Fruit fly (Drosophila melanogaster) Kc167 (cell line): ENCODE results near the gene trus.

Source experiments
- Myc ChIP-seq: fragments of >200 bp; optimal IDR thresholded peaks from 2 replicates; lab custom pipeline; 2017; ENCODE audit warnings: missing external identifiers
- Sin3A ChIP-seq: fragments of >200 bp; optimal IDR thresholded peaks from 2 replicates; lab custom pipeline; 2018; ENCODE audit warnings: missing external identifiers
- h ChIP-seq: fragments of >200 bp; optimal IDR thresholded peaks from 3 replicates; lab custom pipeline; 2018; ENCODE audit warnings: missing external identifiers
- insv ChIP-seq: fragments of >200 bp; optimal IDR thresholded peaks from 3 replicates; lab custom pipeline; 2018; ENCODE audit warnings: missing external identifiers
- psq ChIP-seq: fragments of >200 bp; optimal IDR thresholded peaks from 2 replicates; lab custom pipeline; 2017; ENCODE audit warnings: missing external identifiers
- ttk ChIP-seq: sonication (Bioruptor generic); optimal IDR thresholded peaks from 2 replicates; lab custom pipeline; 2017; ENCODE audit warnings: missing external identifiers

The trus gene

dm6 chr3R:12435948-12436347 is 20.4 kb upstream of the trus start, which contains the start of gene Desat2:
Gene Desat2 (plus strand): TSS chr3R:12436248.
- TF ChIP-seq psq (no peak), h (lab: Kevin White, UChicago) (no peak), ttk (no peak), Myc (lab: Kevin White, UChicago) (no peak), Sin3A (lab: Kevin White, UChicago) (no peak), insv (lab: Kevin White, UChicago) (no peak)

DNA sequence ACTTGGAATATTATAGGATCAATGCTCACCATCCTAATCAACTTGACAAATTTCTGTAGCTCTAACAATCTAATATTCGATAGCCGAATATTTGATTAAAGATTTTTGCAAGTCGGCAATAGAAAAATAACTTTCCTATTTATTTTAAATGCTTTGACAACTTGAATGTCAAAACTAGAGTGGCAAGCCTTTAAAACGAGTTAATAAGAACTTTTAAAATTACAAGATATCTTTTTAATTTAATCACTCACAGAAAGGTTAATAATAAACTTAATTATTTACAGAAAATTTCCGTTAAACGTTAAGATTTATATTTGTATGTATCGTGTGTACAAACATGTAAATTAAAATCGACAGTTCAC is 17.4 kb upstream of the trus start, which contains the start of the genes CG17207 and CG46427:
TSS of gene CG17207 (minus strand) at position 101 of the 362 bp plus-strand sequence.
TSS of gene CG46427 (minus strand) at position 101 of the 362 bp plus-strand sequence.
- TF ChIP-seq h (lab: Kevin White, UChicago) (no peak), insv (lab: Kevin White, UChicago) (no peak), Sin3A (lab: Kevin White, UChicago) (no peak), Myc (lab: Kevin White, UChicago) (no peak), psq (no peak), ttk (no peak)

DNA sequence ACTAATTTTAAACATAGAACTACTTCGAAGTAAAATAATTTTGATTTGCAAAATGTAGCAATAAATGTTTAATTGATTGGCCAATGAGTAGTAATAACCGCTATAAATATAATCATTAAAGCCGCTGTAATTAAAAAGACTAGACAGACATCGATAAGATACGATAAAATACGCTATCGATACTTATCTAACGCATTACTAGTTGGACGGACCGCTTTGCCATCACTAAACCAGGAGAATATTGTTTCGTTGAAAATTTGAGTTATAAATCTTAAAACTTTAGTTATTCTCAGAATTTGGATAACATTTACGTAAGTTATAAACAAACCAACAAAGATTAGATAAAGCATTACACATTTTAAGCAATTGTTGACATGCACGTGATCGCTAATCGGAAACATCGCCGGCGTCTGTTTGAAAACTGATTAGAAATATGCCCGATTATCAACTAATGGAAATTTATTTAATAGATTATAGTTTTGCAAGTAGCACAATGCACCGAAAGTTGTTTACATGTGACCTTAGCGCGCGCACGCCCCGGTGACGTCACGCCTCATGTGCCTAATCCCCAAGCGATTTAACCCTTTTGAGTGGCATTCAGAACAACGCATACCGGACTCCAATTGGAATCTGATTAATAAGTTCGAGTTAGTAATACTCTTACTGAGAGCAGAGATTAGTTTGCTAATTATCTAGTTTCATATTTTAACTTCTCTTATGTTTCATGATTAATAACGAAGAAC is 16.8 kb upstream of the trus start, which contains the start of gene Desat1:
TSS of gene Desat1 (plus strand) at position 200 of the 743 bp plus-strand sequence.
- TF ChIP-seq h (lab: Kevin White, UChicago) (no peak), psq (no peak), Myc (lab: Kevin White, UChicago) (no peak), insv (lab: Kevin White, UChicago) (no peak), Sin3A (lab: Kevin White, UChicago) (no peak)

DNA sequence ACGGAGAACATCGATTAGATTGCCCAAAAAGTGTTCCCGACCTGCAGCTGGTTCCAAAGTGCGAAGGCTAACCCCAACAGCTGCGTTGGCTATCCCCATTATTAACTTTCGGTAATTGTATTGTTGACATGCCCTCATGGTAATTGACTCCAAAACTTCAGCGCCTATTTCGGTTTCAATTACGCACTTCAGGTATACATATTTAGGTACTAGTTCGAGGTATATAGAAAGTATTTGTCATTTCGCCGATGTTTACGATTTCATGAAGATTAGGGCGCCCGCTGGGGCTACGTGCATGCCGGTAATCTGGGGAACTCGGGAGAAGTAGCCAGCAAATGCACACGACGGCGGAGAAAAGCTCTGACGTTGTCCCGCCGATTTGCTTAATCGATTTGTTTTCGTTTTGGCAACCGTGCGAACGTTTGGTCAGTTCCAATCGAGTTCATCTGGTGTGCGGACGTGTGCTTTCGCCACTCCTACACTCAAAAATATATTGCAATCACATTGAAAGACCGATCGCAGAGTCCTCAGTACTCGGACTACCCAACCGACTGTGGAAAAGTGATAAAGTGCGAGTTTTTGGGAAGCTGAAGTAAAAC is 15.3 kb upstream of the trus start:
- TF ChIP-seq psq (no peak), Myc (lab: Kevin White, UChicago) (no peak), Sin3A (lab: Kevin White, UChicago) (no peak), ttk (no peak), insv (lab: Kevin White, UChicago) (no peak), h (lab: Kevin White, UChicago) (no peak)

DNA sequence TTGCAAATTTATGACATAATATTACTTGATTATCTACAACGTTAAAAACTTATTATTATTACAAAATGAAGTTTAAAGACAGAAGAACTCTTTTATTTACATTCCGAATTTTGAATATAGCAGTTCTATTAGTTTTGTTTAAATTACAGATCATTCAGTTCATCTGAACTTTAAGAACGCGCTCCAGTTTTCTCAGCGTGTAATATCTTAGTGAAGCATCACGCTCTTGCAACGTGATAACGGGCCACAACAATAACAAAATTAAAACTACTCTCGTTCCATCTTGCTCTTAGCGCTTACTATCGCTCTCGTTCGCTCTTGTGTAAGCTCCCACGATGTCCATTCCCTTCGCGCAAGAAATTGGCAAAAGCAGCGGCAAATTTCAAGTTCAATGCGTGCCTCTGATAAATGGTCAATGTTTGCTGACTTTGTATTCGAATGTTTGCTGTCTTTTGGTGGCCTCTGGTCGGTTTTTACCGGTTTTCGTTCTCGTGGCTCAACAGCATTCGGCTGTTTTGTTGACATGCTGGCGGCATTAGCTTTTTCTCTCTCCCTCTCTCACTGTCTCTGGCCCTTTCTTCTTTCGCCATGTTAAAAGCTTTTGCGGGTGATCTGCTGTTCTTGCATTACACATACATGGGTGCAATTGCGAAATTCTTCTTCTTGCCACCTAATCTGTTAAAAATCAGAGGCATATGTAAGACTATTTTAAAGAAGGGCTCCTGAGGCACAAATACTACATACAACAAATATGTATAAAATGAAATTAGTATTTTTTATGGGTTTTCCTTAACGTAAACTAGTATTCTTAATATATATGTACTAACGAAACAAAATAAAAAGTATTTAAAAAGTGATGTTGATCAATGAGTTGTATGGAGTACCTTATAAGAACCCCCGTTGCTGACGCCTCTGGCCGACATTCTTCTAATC is 13.5 kb upstream of the trus start:
- TF ChIP-seq ttk = no peak
- TF ChIP-seq insv (lab: Kevin White, UChicago) = no peak
- TF ChIP-seq Myc (lab: Kevin White, UChicago) = no peak
- no peak for TF ChIP-seq psq
- TF ChIP-seq Sin3A (lab: Kevin White, UChicago) = no peak

DNA sequence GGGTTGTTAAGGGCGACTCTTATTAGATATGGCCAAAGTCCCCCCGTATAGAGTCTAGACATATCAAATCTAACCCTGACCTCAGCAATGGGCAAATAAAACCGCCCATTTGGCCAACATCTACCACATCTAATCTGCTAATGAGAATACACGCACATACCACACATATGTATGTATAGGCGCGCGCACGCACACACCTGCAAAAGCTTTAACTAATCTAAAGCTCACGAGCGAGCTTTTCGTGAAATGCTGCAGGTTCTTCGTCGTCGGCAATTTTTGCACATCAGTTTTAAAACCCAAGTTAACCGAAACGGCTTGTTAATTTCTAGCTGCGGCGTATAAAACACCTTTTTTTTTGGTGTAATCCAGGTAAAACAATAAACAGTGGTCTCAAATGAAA is 12.6 kb upstream of the trus start:
- no peak for TF ChIP-seq h (lab: Kevin White, UChicago)
- TF ChIP-seq psq = no peak
- TF ChIP-seq Myc (lab: Kevin White, UChicago) = no peak
- no peak for TF ChIP-seq insv (lab: Kevin White, UChicago)
- no peak for TF ChIP-seq Sin3A (lab: Kevin White, UChicago)
- TF ChIP-seq ttk = no peak

dm6 chr3R:12445468-12445867 is 10.9 kb upstream of the trus start:
- TF ChIP-seq psq (no peak), ttk (no peak), Sin3A (lab: Kevin White, UChicago) (no peak), h (lab: Kevin White, UChicago) (no peak), insv (lab: Kevin White, UChicago) (no peak), Myc (lab: Kevin White, UChicago) (no peak)

DNA sequence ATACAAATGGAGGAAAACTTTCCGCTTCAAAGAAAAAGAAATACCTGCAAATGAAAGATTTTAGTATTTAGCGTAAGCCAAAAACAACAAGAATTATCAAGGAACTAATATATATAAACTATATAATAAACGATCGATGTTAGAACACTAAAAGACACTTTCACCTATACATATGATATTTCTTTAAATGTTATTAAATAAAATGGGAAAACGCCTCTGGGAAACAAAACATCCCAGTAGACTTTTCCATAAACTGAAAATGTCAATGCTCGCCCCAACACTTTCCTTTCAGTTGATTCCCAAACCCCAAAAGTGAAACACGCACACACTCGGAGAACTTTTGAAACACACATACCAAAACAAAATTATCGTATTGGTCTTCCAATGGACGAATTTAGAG is 9.0 kb upstream of the trus start, which contains the start of gene vrs:
TSS of gene vrs (plus strand) at position 301 of the 400 bp plus-strand sequence.
- TF ChIP-seq Myc (lab: Kevin White, UChicago) = no peak
- TF ChIP-seq Sin3A (lab: Kevin White, UChicago) = no peak
- TF ChIP-seq psq = no peak
- TF ChIP-seq h (lab: Kevin White, UChicago) = no peak
- no peak for TF ChIP-seq insv (lab: Kevin White, UChicago)
- TF ChIP-seq ttk = no peak

DNA sequence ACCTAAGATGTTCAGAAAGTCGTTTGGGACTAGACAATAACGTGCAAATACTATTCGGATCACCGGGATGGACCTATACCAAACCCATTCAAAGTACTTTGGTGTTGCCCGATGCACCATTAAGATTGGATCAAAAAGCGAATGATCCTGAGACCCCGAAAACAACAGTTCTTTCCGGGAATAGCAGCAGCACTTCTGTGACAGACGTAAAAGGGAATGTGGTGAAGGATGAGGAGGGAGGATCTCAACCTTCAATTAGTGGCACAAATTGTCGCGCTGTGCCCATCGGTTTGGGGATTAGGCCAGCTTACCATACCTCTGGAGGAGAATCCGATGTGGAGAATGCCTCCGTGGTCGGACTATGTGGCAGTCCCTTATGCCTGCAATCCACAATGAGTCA is 8.0 kb upstream of the trus start:
- TF ChIP-seq Myc (lab: Kevin White, UChicago) = no peak

dm6 chr3R:12448889-12449314 is 7.5 kb upstream of the trus start, which contains the start of gene CG18549:
Gene CG18549 (plus strand): TSS chr3R:12449296.
- TF ChIP-seq psq (no peak), Myc (lab: Kevin White, UChicago) (no peak), insv (lab: Kevin White, UChicago) (no peak), h (lab: Kevin White, UChicago) (no peak), ttk (no peak), Sin3A (lab: Kevin White, UChicago) (no peak)

DNA sequence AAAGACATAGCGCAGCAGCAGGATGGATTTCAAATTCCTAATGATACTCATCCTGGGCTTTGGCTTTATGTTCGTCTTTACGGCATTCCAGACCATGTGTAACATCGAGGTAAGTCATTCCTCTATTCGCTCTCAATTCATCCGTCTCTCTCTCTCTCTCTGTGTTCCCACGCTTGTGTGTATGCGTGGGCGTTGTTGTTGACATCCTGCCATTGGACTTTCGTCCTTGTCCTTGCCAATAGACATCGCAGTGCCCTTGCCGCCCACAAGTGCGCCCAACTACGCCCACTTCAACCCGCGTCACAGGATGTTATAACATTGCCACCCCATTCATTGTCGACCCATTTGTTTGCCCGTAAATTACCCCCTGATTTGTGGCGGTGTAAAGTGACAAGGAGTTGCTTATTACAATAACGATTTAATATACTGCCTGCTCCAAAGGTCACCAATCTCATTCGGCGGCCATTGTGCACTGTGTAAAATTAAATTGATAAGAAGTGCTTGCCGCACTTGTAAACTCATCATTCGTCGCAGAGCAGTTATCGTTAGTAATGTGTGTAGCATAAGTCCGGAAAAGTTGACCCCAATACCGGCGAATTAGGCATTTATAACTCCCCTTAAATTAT is 6.6 kb upstream of the trus start:
- no peak for TF ChIP-seq insv (lab: Kevin White, UChicago)
- TF ChIP-seq ttk = no peak
- no peak for TF ChIP-seq h (lab: Kevin White, UChicago)
- TF ChIP-seq Myc (lab: Kevin White, UChicago) = no peak
- TF ChIP-seq Sin3A (lab: Kevin White, UChicago) = no peak
